Worm (Caenorhabditis elegans) whole organism, late embryonic: ENCODE results near the gene srw-100.

Source experiments
- C08G9.2 ChIP-seq: sonication (generic microtip); optimal IDR thresholded peaks from 2 replicates; lab custom pipeline; 2016; ENCODE audit warnings: mild to moderate bottlenecking, missing genetic modification characterization, moderate library complexity, missing compliant biosample characterization
- C38D4.7 ChIP-seq: fragments of 200-800 bp; sonication (Bioruptor generic); optimal IDR thresholded peaks from 2 replicates; lab custom pipeline; 2018; ENCODE audit warnings: mild to moderate bottlenecking, missing genetic modification characterization, moderate library complexity, missing compliant biosample characterization
- Y22D7AL.16 ChIP-seq: sonication (generic microtip); optimal IDR thresholded peaks from 2 replicates; lab custom pipeline; 2016; ENCODE audit warnings: missing genetic modification characterization, missing compliant biosample characterization
- ama-1 ChIP-seq: fragments of 150-350 bp; optimal IDR thresholded peaks from 2 replicates; lab custom pipeline; 2014
- ceh-18 ChIP-seq: sonication (generic microtip); optimal IDR thresholded peaks from 2 replicates; lab custom pipeline; 2016; ENCODE audit warnings: missing genetic modification characterization, missing compliant biosample characterization
- ceh-19 ChIP-seq: fragments of 200-800 bp; sonication (Bioruptor generic); optimal IDR thresholded peaks from 2 replicates; lab custom pipeline; 2018; ENCODE audit warnings: mild to moderate bottlenecking, missing genetic modification characterization, missing compliant biosample characterization
- ceh-31 ChIP-seq: sonication (generic microtip); optimal IDR thresholded peaks from 2 replicates; lab custom pipeline; 2016; ENCODE audit warnings: missing genetic modification characterization, missing compliant biosample characterization
- ceh-45 ChIP-seq: fragments of 200-800 bp; sonication (Bioruptor generic); IDR thresholded peaks from 2 replicates; pipeline ENCODE4 v1.3.6; 2022; ENCODE audit warnings: missing genetic modification reagents, missing genetic modification characterization, missing compliant biosample characterization
- ceh-6 ChIP-seq: fragments of 200-800 bp; sonication (Bioruptor generic); optimal IDR thresholded peaks from 2 replicates; lab custom pipeline; 2018; ENCODE audit warnings: mild to moderate bottlenecking, missing genetic modification characterization, missing compliant biosample characterization
- ceh-9 ChIP-seq: sonication (generic microtip); optimal IDR thresholded peaks from 2 replicates; lab custom pipeline; 2016; ENCODE audit warnings: mild to moderate bottlenecking, missing genetic modification characterization, inconsistent platforms, missing compliant biosample characterization
- dmd-4 ChIP-seq: sonication (generic microtip); optimal IDR thresholded peaks from 2 replicates; lab custom pipeline; 2016; ENCODE audit warnings: borderline replicate concordance, missing genetic modification characterization, missing compliant biosample characterization
- elt-2 ChIP-seq: sonication (generic microtip); optimal IDR thresholded peaks from 2 replicates; lab custom pipeline; 2016; ENCODE audit warnings: missing genetic modification reagents, missing genetic modification characterization, missing compliant biosample characterization
- fkh-6 ChIP-seq: sonication (generic microtip); optimal IDR thresholded peaks from 2 replicates; lab custom pipeline; 2016; ENCODE audit warnings: missing genetic modification characterization, missing compliant biosample characterization
- gmeb-2 ChIP-seq: sonication (generic microtip); optimal IDR thresholded peaks from 2 replicates; lab custom pipeline; 2016; ENCODE audit warnings: missing genetic modification characterization, inconsistent platforms, missing compliant biosample characterization
- hlh-13 ChIP-seq: fragments of 200-800 bp; sonication (Bioruptor generic); optimal IDR thresholded peaks from 2 replicates; lab custom pipeline; 2018; ENCODE audit warnings: mild to moderate bottlenecking, missing genetic modification characterization, missing compliant biosample characterization
- hlh-8 ChIP-seq: sonication (generic microtip); optimal IDR thresholded peaks from 2 replicates; lab custom pipeline; 2016; ENCODE audit warnings: missing genotype, missing genetic modification characterization, missing compliant biosample characterization
- lin-11 ChIP-seq: fragments of 200-800 bp; sonication (Bioruptor generic); optimal IDR thresholded peaks from 2 replicates; lab custom pipeline; 2018; ENCODE audit warnings: mild to moderate bottlenecking, missing genetic modification characterization, missing compliant biosample characterization
- madf-2 ChIP-seq: sonication (generic microtip); optimal IDR thresholded peaks from 2 replicates; lab custom pipeline; 2017; ENCODE audit warnings: missing genetic modification characterization, missing compliant biosample characterization
- nfya-1 ChIP-seq: sonication (generic microtip); optimal IDR thresholded peaks from 2 replicates; lab custom pipeline; 2017; ENCODE audit warnings: missing genetic modification characterization, mild to moderate bottlenecking, missing compliant biosample characterization, antibody characterized with exemption, moderate library complexity
- nhr-11 ChIP-seq: fragments of 150-350 bp; optimal IDR thresholded peaks from 2 replicates; lab custom pipeline; 2014; ENCODE audit warnings: missing biosample characterization, missing genetic modification characterization
- nhr-232 ChIP-seq: sonication (generic microtip); optimal IDR thresholded peaks from 2 replicates; lab custom pipeline; 2016; ENCODE audit warnings: missing genetic modification characterization, missing compliant biosample characterization
- odd-2 ChIP-seq: sonication (generic microtip); optimal IDR thresholded peaks from 2 replicates; lab custom pipeline; 2017; ENCODE audit warnings: antibody characterized with exemption, mild to moderate bottlenecking, missing genetic modification characterization, missing compliant biosample characterization
- pha-4 ChIP-seq: fragments of 150-350 bp; optimal IDR thresholded peaks from 2 replicates; lab custom pipeline; 2018; ENCODE audit warnings: missing biosample characterization, missing genetic modification reagents, missing genetic modification characterization
- pros-1 ChIP-seq: fragments of 150-350 bp; optimal IDR thresholded peaks from 2 replicates; lab custom pipeline; 2014; ENCODE audit warnings: missing biosample characterization, missing genetic modification reagents, missing genetic modification characterization
- ref-2 ChIP-seq: sonication (generic microtip); optimal IDR thresholded peaks from 2 replicates; lab custom pipeline; 2016; ENCODE audit warnings: missing genetic modification characterization, missing compliant biosample characterization
- sox-2 ChIP-seq: fragments of 200-800 bp; sonication (Bioruptor generic); IDR thresholded peaks from 2 replicates; pipeline ENCODE4 v1.3.6; 2022; ENCODE audit warnings: missing genetic modification reagents, missing genetic modification characterization, missing compliant biosample characterization
- sox-4 ChIP-seq: sonication (generic microtip); optimal IDR thresholded peaks from 2 replicates; lab custom pipeline; 2017; ENCODE audit warnings: mild to moderate bottlenecking, missing genetic modification characterization, inconsistent platforms, missing compliant biosample characterization
- tbx-2 ChIP-seq: sonication (generic microtip); optimal IDR thresholded peaks from 2 replicates; lab custom pipeline; 2016; ENCODE audit warnings: missing genetic modification characterization, missing compliant biosample characterization
- ttx-3 ChIP-seq: sonication (generic microtip); optimal IDR thresholded peaks from 2 replicates; lab custom pipeline; 2016; ENCODE audit warnings: missing genetic modification reagents, missing genetic modification characterization, missing compliant biosample characterization
- unc-3 ChIP-seq, 2 experiments: fragments of 200-800 bp in 1 of 2; sonication (Bioruptor generic) in 1 of 2; sonication (generic microtip) in 1 of 2; conservative IDR thresholded peaks in 1 of 2; optimal IDR thresholded peaks in 1 of 2; 2 replicates each; pipeline versions ENCODE4 v1.3.6 to Lab custom; 2016 to 2022; ENCODE audit warnings: missing compliant biosample characterization in 2 of 2, missing genetic modification characterization in 2 of 2, missing genetic modification reagents in 1 of 2
- unc-42 ChIP-seq: sonication (generic microtip); optimal IDR thresholded peaks from 2 replicates; lab custom pipeline; 2016; ENCODE audit warnings: missing genotype, missing genetic modification characterization, missing compliant biosample characterization
- unc-55 ChIP-seq: sonication (generic microtip); optimal IDR thresholded peaks from 2 replicates; lab custom pipeline; 2017; ENCODE audit warnings: missing biosample characterization, missing genetic modification reagents, missing genetic modification characterization
- unc-86 ChIP-seq: sonication (generic microtip); optimal IDR thresholded peaks from 2 replicates; lab custom pipeline; 2016; ENCODE audit warnings: missing genetic modification characterization, missing compliant biosample characterization
- zip-5 ChIP-seq: sonication (generic microtip); optimal IDR thresholded peaks from 2 replicates; lab custom pipeline; 2016; ENCODE audit warnings: missing genetic modification characterization, missing compliant biosample characterization
- ztf-16 ChIP-seq: sonication (generic microtip); optimal IDR thresholded peaks from 2 replicates; lab custom pipeline; 2017; ENCODE audit warnings: missing genetic modification characterization, missing compliant biosample characterization

Gene srw-100

DNA sequence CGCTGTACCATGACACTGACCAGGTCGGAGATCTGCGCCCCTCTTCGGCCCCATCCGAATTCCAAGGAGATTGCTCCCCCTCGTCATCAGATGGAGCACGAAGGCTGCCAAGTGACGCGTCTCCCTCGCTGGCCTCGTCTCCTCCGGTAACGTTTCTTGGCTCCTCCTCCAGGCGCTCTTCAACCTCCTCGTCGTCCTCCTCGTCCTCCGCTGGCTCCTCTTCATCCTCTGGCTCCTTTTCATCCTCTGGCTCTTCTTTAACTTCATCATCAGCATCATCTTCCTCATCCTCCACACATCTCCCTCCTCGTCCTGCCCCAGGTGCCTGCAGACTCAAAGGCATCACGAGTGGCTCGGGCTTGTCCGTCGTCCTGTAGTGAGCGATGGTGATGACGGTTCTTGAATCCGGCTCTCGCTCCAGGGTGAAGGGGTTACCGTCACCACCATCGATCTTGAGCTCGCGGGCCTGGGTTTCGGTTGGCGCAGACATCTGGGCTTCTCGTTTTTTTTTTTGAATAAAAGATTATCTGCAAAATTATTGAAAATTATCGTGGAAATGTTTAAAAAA, 11.7 kb upstream of the srw-100 start:
- no peak for TF ChIP-seq C38D4.7
- TF ChIP-seq sox-4 (tag; lab: Kevin White, UChicago): no peak
- no peak for TF ChIP-seq unc-86 (tag; lab: Kevin White, UChicago)
- no peak for TF ChIP-seq Y22D7AL.16 (tag; lab: Kevin White, UChicago)
- no peak for TF ChIP-seq pros-1 (tag; lab: Kevin White, UChicago)
- no peak for TF ChIP-seq ttx-3 (tag; lab: Kevin White, UChicago)
- TF ChIP-seq nhr-11 (tag; lab: Kevin White, UChicago): no peak
- no peak for TF ChIP-seq ref-2 (tag; lab: Kevin White, UChicago)
- no peak for TF ChIP-seq ceh-18 (tag; lab: Kevin White, UChicago)
- no peak for TF ChIP-seq ceh-31
- TF ChIP-seq C08G9.2 (tag; lab: Kevin White, UChicago): no peak
- TF ChIP-seq nhr-232 (tag; lab: Kevin White, UChicago): no peak
- TF ChIP-seq unc-3 (GFP tag; conservative IDR thresholded peaks at IDR 0.05; lab: Robert Waterston, UW): no peak
- no peak for TF ChIP-seq unc-3 (tag; optimal IDR thresholded peaks at IDR 0.05; lab: Kevin White, UChicago)
- no peak for TF ChIP-seq hlh-13 (GFP tag; lab: Kevin White, UChicago)
- no peak for TF ChIP-seq elt-2 (tag; lab: Kevin White, UChicago)
- TF ChIP-seq, all 69 proteins: peak for 0

DNA sequence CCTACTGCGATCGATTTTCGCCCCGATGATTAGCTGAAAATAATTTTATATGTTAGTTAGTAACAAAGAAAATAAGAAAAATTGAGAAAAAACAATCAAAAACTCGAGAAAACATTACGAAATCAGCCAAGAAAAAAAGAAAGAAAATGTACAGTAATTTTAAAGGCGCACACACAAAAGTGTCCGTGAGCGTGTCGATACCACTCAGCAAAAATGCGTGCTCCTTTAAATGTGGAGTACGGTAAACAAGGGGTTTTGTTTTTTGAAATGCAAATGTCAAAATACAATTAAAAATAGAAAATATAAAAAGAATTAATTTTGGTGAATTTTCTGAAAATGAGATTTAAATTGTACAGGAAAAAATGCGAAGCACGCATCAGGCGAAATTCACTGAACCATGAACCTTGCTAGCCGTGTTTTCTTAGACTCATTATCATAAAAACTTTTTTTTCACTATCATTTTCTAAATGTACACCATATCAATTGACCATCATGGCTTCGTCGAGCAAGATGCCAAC, 9.4 kb upstream of the srw-100 start, which contains the start of gene srw-90:
Gene srw-90 (plus strand): TSS at position 468 of the 518 bp plus-strand sequence.
- no peak for TF ChIP-seq ref-2 (tag; lab: Kevin White, UChicago)
- no peak for TF ChIP-seq nfya-1 (tag; lab: Kevin White, UChicago)
- TF ChIP-seq ceh-9 (tag; lab: Kevin White, UChicago): no peak
- no peak for TF ChIP-seq pha-4

- no peak for TF ChIP-seq ceh-19 (GFP tag; lab: Kevin White, UChicago)
- no peak for TF ChIP-seq hlh-8 (tag; lab: Kevin White, UChicago)
- no peak for TF ChIP-seq unc-55
- TF ChIP-seq sox-2 (GFP tag; lab: Robert Waterston, UW): no peak
- TF ChIP-seq ztf-16 (tag; lab: Kevin White, UChicago): no peak
- no peak for TF ChIP-seq gmeb-2 (tag; lab: Kevin White, UChicago)
- no peak for TF ChIP-seq lin-11 (tag; lab: Kevin White, UChicago)
- TF ChIP-seq elt-2 (tag; lab: Kevin White, UChicago): no peak
- TF ChIP-seq madf-2 (tag; lab: Kevin White, UChicago): no peak
- no peak for TF ChIP-seq dmd-4 (tag; lab: Kevin White, UChicago)
- no peak for TF ChIP-seq unc-42 (tag; lab: Kevin White, UChicago)
- TF ChIP-seq odd-2: no peak
- TF ChIP-seq ref-2 (tag; lab: Kevin White, UChicago): no peak
Observed at ce11 chrV:1708441-1708840, 2.6 kb upstream of the srw-100 start, which contains the start of gene srw-99. Gene srw-99, plus strand, starts transcription at chrV:1708741.

DNA sequence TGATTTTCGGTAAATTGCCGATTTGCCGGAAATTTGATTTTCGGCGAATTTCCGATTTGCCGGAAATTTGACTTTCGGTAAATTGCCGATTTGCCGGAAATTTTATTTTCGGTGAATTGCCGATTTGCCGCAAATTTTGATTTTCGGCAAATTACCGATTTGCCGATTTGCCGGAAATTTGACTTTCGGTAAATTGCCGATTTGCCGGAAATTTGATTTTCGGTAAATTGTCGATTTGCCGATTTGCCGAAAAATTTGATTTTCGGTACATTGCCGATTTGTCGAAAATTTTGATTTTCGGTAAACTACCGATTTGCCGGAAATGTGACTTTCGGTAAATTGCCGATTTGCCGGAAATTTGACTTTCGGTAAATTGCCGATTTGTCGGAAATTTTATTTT, 2.8 kb downstream of the srw-100 start:
- 0 out of 2 replicates have a peak, but pooled peaks have one; percentile 67 for TF ChIP-seq ceh-45

- no peak for TF ChIP-seq ceh-9 (tag; lab: Kevin White, UChicago)
- no peak for TF ChIP-seq unc-3 (GFP tag; conservative IDR thresholded peaks at IDR 0.05; lab: Robert Waterston, UW)
- no peak for TF ChIP-seq unc-3 (tag; optimal IDR thresholded peaks at IDR 0.05; lab: Kevin White, UChicago)
- TF ChIP-seq ama-1 (lab: Kevin White, UChicago): no peak
- TF ChIP-seq zip-5: no peak
- TF ChIP-seq fkh-6: no peak
- TF ChIP-seq ttx-3 (tag; lab: Kevin White, UChicago): no peak
- no peak for TF ChIP-seq hlh-13 (GFP tag; lab: Kevin White, UChicago)
- TF ChIP-seq hlh-8 (tag; lab: Kevin White, UChicago): no peak
- no peak for TF ChIP-seq elt-2 (tag; lab: Kevin White, UChicago)
- no peak for TF ChIP-seq ceh-6 (GFP tag; lab: Kevin White, UChicago)
- TF ChIP-seq C08G9.2 (tag; lab: Kevin White, UChicago): no peak
- TF ChIP-seq tbx-2 (tag; lab: Kevin White, UChicago): no peak
Observed at ce11 chrV:1716892-1717291, 5.9 kb downstream of the srw-100 start, which contains the start of gene srw-103. Gene srw-103, plus strand, starts transcription at chrV:1717192.
